Fruit fly (Drosophila melanogaster): Measurements from ENCODE around the gene CG14717.
A peak's percentile ranks its signal among the peaks of the same experiment; 100 is the strongest.

CG14717 gene

DNA sequence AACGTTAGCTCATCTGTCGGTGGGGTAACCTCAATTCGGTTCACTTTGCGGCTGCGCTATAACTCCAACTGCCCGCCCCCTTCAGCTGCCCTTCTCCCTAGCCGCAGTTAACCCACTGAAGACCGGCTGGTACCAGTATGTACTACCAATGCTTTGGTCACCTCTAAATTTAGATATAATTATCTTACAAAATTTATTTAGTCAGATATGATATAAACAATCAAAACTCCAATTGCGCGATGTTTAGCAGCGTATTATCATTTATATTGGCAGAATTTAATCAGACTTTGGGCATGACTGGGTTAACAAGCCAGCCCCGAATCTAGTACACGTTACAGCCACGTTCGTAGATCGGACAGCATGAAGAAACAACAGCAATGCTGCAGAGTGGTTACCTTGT is 34.6 kb upstream of the CG14717 start (continued):
- TF ChIP-seq Deaf1 (tag; optimal IDR thresholded peaks at IDR 0.05) (peak; percentile 19), ro (GFP tag; IDR thresholded peaks at IDR 0.05) (no peak), Ets65A (GFP tag) (peak; percentile 56), CG7928 (GFP tag; optimal IDR thresholded peaks at IDR 0.05) (no peak), cas (GFP tag; IDR thresholded peaks at IDR 0.05) (no peak), br (optimal IDR thresholded peaks at IDR 0.05) (no peak), PHDP (tag; optimal IDR thresholded peaks at IDR 0.05) (peak; percentile 60), CG17912 (GFP tag; optimal IDR thresholded peaks at IDR 0.05) (no peak), Awh (GFP tag; IDR thresholded peaks at IDR 0.05) (peak; percentile 60; the same call in 1 of the 2 replicates), Eip74EF (GFP tag; optimal IDR thresholded peaks at IDR 0.05) (peak in 1 of 2 experiments; percentile 38), ind (GFP tag; optimal IDR thresholded peaks at IDR 0.05) (peak; percentile 27), NC2β (GFP tag; optimal IDR thresholded peaks at IDR 0.05) (no peak), schlank (tag; optimal IDR thresholded peaks at IDR 0.05) (no peak), danr (GFP tag; IDR thresholded peaks at IDR 0.05) (no peak), nau (GFP tag; optimal IDR thresholded peaks at IDR 0.05) (peak; percentile 27), tio (GFP tag; optimal IDR thresholded peaks at IDR 0.05) (no peak), klu (GFP tag; IDR thresholded peaks at IDR 0.05) (no peak), CTCF (GFP tag; optimal IDR thresholded peaks at IDR 0.05) (peak; percentile 10), trem (tag; optimal IDR thresholded peaks at IDR 0.05) (no peak), CG14014 (GFP tag; IDR thresholded peaks at IDR 0.05) (peak; percentile 15; the same call in 1 of the 2 replicates), CG6254 (GFP tag; optimal IDR thresholded peaks at IDR 0.05) (peak; percentile 8), HLH3B (GFP tag; IDR thresholded peaks at IDR 0.05) (peak; percentile 55), luna (GFP tag; optimal IDR thresholded peaks at IDR 0.05) (no peak), so (GFP tag; IDR thresholded peaks at IDR 0.05) (peak; percentile 50; the same call in 1 of the 3 replicates), CG5953 (GFP tag; IDR thresholded peaks at IDR 0.05) (no peak), CG11504 (tag; optimal IDR thresholded peaks at IDR 0.05) (peak; percentile 79), CG4617 (GFP tag; optimal IDR thresholded peaks at IDR 0.05; ENCODE audit: borderline replicate concordance) (no peak), CG13296 (GFP tag; optimal IDR thresholded peaks at IDR 0.05) (peak; percentile 51), CG1647 (GFP tag; optimal IDR thresholded peaks at IDR 0.05) (no peak), Meics (GFP tag; optimal IDR thresholded peaks at IDR 0.05) (peak; percentile 25), CHES-1-like (GFP tag; optimal IDR thresholded peaks at IDR 0.05) (no peak), pita (GFP tag; optimal IDR thresholded peaks at IDR 0.05) (no peak), CG13123 (GFP tag; optimal IDR thresholded peaks at IDR 0.05) (no peak), vnd (GFP tag; IDR thresholded peaks at IDR 0.05; ENCODE audit: partially characterized antibody) (no peak), Side (GFP tag; optimal IDR thresholded peaks at IDR 0.05) (no peak), CG4730 (GFP tag; IDR thresholded peaks at IDR 0.05) (no peak; the same call in 1 of the 2 replicates), Atf6 (GFP tag; IDR thresholded peaks at IDR 0.05) (peak; percentile 60; the same call in 1 of the 2 replicates), CG13287 (GFP tag; IDR thresholded peaks at IDR 0.05; ENCODE audit: partially characterized antibody) (no peak), CG7271 (tag; optimal IDR thresholded peaks at IDR 0.05) (no peak), slbo (GFP tag; IDR thresholded peaks at IDR 0.05) (peak; percentile 21; the same call in 1 of the 2 replicates), knrl (GFP tag; IDR thresholded peaks at IDR 0.05; ENCODE audit: partially characterized antibody) (no peak), zfh2 (GFP tag; optimal IDR thresholded peaks at IDR 0.05) (no peak), CG2116 (GFP tag; optimal IDR thresholded peaks at IDR 0.05) (no peak), Antp (GFP tag; optimal IDR thresholded peaks at IDR 0.05) (no peak), CG12219 (GFP tag; optimal IDR thresholded peaks at IDR 0.05) (peak; percentile 57), amos (GFP tag; IDR thresholded peaks at IDR 0.05; ENCODE audit: partially characterized antibody) (no peak), en (GFP tag; optimal IDR thresholded peaks at IDR 0.05) (no peak), mam (GFP tag; optimal IDR thresholded peaks at IDR 0.05) (no peak), HmgZ (tag; optimal IDR thresholded peaks at IDR 0.05) (peak; percentile 38), Dp (GFP tag; optimal IDR thresholded peaks at IDR 0.05) (no peak), toy (GFP tag; IDR thresholded peaks at IDR 0.05) (no peak), slp2 (GFP tag; optimal IDR thresholded peaks at IDR 0.05) (no peak)
